Fruit fly (Drosophila melanogaster): ENCODE measurements around the gene Spase22-23.

Spase22-23 gene

DNA sequence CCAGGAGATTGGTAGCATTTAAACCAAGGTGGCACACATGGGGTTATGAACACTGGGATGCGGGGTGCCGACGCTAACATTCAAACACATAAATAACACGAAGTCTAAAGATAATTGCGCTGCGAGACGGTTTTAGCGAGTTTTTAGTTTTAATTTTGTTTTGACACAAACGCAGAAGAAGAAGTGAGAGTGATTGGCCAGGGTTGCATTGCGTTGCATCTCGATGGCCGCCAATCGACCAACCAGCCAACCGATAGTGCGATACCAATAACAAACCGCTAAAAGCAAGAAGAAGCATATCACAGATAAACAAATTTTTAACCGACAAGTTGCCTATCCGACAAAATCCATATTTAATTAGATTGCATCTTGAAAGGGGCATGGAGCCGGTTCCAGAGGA lies 3.1 kb downstream of the Spase22-23 start, which contains the start of the genes Spps and CG13609 (continued):
- TF ChIP-seq CG8632 (GFP tag; optimal IDR thresholded peaks at IDR 0.05) (no peak), CG32006 (GFP tag; optimal IDR thresholded peaks at IDR 0.05) (no peak), CG4318 (GFP tag; optimal IDR thresholded peaks at IDR 0.05) (no peak), Sox15 (GFP tag; optimal IDR thresholded peaks at IDR 0.05) (no peak), fkh (GFP tag; optimal IDR thresholded peaks at IDR 0.05) (peak; percentile 56), topi (GFP tag; optimal IDR thresholded peaks at IDR 0.05) (no peak), CG34406 (GFP tag; optimal IDR thresholded peaks at IDR 0.05) (no peak), Eip75B (GFP tag; optimal IDR thresholded peaks at IDR 0.05) (no peak), Eip93F (GFP tag; optimal IDR thresholded peaks at IDR 0.05) (no peak), CG6854 (GFP tag; optimal IDR thresholded peaks at IDR 0.05) (peak; percentile 5)

DNA sequence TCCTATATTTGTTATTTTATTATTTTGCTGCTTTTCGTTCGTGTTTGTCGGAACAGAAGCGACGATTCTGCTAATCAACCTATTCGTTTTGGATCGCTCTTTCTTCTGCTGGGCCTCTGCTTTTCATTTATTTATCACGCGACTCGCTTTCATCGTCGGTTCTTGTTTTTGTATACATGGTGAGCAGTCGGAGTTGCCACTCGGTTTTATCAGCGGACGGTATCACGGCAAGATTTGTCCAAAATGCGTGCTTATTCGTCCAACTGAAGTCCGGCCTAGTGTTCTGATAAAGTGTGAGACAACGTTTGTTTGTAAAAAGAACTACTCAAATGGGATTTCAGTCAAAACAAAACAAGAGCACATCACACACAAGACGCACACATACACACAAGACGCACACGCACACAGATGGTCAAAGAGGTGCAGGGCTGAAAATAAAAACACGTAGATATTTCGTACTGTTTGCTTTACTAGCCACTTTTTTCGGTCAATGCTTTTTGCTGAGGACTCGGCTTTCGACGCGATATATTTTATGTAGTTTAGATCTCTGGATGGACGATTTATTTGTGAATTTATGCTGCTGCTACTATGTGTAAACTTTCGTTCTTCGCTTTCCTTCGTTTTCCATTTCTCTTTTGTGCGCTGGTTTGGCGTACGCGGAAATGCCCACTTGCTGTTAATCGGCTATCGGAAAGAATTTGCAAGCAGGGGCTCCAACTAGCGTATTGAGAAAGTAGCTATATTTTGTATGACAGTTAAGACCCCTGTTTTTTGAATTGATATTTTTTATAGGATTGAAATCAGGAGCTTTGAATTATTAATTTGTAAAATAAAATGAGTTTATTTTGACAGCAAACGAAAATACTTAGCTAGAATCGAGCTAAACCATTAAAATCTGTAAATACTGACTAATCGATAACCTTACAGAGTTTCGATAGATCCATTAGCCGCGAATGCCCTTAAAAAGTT lies 8.2 kb downstream of the Spase22-23 start, which contains the start of gene twin:
TSS of gene twin (minus strand) at position 632 of the 969 bp plus-strand sequence.
- TF ChIP-seq esn (GFP tag; optimal IDR thresholded peaks at IDR 0.05) (peak; percentile 58), Smox (GFP tag; optimal IDR thresholded peaks at IDR 0.05) (no peak), CG16779 (tag; optimal IDR thresholded peaks at IDR 0.05) (no peak), cyc (GFP tag; optimal IDR thresholded peaks at IDR 0.05) (peak; percentile 43), Eip75B (GFP tag; optimal IDR thresholded peaks at IDR 0.05) (peak; percentile 53), CG11294 (GFP tag; IDR thresholded peaks at IDR 0.05) (no peak), Hr39 (GFP tag; optimal IDR thresholded peaks at IDR 0.05) (peak; percentile 58), CG6163 (GFP tag; IDR thresholded peaks at IDR 0.05) (peak; percentile 73), fd59A (GFP tag; optimal IDR thresholded peaks at IDR 0.05) (no peak), CG10631 (GFP tag; optimal IDR thresholded peaks at IDR 0.05) (peak; percentile 51), Eip78C (GFP tag) (peak; percentile 72), Hr4 (GFP tag; optimal IDR thresholded peaks at IDR 0.05) (peak; percentile 63), CG11902 (GFP tag; optimal IDR thresholded peaks at IDR 0.05) (no peak), achi (GFP tag; optimal IDR thresholded peaks at IDR 0.05) (peak; percentile 58), Lpt (GFP tag; optimal IDR thresholded peaks at IDR 0.05) (peak; percentile 9), topi (GFP tag; optimal IDR thresholded peaks at IDR 0.05) (peak; percentile 49), Met (GFP tag; optimal IDR thresholded peaks at IDR 0.05) (no peak), CG31627 (GFP tag; optimal IDR thresholded peaks at IDR 0.05) (peak; percentile 53), pdm3 (GFP tag; optimal IDR thresholded peaks at IDR 0.05) (no peak), CG3032 (tag; optimal IDR thresholded peaks at IDR 0.05) (peak; percentile 54), acj6 (GFP tag; optimal IDR thresholded peaks at IDR 0.05) (peak; percentile 47), Ets96B (tag; optimal IDR thresholded peaks at IDR 0.05) (no peak), CG8119 (GFP tag; IDR thresholded peaks at IDR 0.05) (no peak; the same call in 2 of the 3 replicates), Eip93F (GFP tag; optimal IDR thresholded peaks at IDR 0.05) (no peak), OdsH (GFP tag; optimal IDR thresholded peaks at IDR 0.05) (peak; percentile 52), vri (GFP tag; optimal IDR thresholded peaks at IDR 0.05) (no peak), CG9139 (GFP tag; optimal IDR thresholded peaks at IDR 0.05) (no peak), Gug (GFP tag; IDR thresholded peaks at IDR 0.05) (0 out of 2 replicates have a peak, but pooled peaks have one; percentile 29), dsx (GFP tag; optimal IDR thresholded peaks at IDR 0.05; ENCODE audit: poor library complexity, severe bottlenecking) (peak; percentile 49), CG34406 (GFP tag; optimal IDR thresholded peaks at IDR 0.05) (no peak), CG6792 (GFP tag; optimal IDR thresholded peaks at IDR 0.05) (peak; percentile 15), Hr38 (GFP tag; optimal IDR thresholded peaks at IDR 0.05) (no peak), eg (GFP tag; IDR thresholded peaks at IDR 0.05) (peak; percentile 54; the same call in 2 of the 3 replicates), Sox14 (GFP tag; optimal IDR thresholded peaks at IDR 0.05) (peak; percentile 59), fkh (GFP tag; optimal IDR thresholded peaks at IDR 0.05) (peak; percentile 59), Ets21C (GFP tag; optimal IDR thresholded peaks at IDR 0.05) (peak; percentile 51), lz (GFP tag; optimal IDR thresholded peaks at IDR 0.05) (peak; percentile 60), CG3919 (GFP tag; optimal IDR thresholded peaks at IDR 0.05) (peak; percentile 27)
